Worm (Caenorhabditis elegans) whole organism, young adult: ENCODE data around the gene M01B2.8.

ENCODE experiments used
- F10E7.11 ChIP-seq: sonication (generic microtip); optimal IDR thresholded peaks from 2 replicates; lab custom pipeline; 2017; ENCODE audit warnings: mild to moderate bottlenecking, missing genetic modification characterization, moderate library complexity, missing compliant biosample characterization
- F52B5.7 ChIP-seq: sonication (generic microtip); optimal IDR thresholded peaks from 2 replicates; lab custom pipeline; 2016; ENCODE audit warnings: mild to moderate bottlenecking, missing genetic modification characterization, missing compliant biosample characterization
- F57C9.4 ChIP-seq: sonication (generic microtip); optimal IDR thresholded peaks from 2 replicates; lab custom pipeline; 2017; ENCODE audit warnings: mild to moderate bottlenecking, missing genetic modification characterization, missing compliant biosample characterization
- K11D2.4 ChIP-seq: fragments of 200-800 bp; sonication (Bioruptor generic); IDR thresholded peaks from 2 replicates; pipeline ENCODE4 v1.3.6; 2022; ENCODE audit warnings: missing genetic modification reagents, missing genetic modification characterization, missing compliant biosample characterization
- T07F8.4 ChIP-seq: sonication (generic microtip); optimal IDR thresholded peaks from 2 replicates; lab custom pipeline; 2016; ENCODE audit warnings: mild to moderate bottlenecking, missing genetic modification characterization, moderate library complexity, missing compliant biosample characterization
- ama-1 ChIP-seq, 3 experiments: fragments of 150-350 bp in 1 of 3; sonication (generic microtip) in 2 of 3; optimal IDR thresholded peaks; 2 replicates each; lab custom pipeline; 2014 to 2018; ENCODE audit warnings: missing biosample characterization in 2 of 3, missing genetic modification characterization in 2 of 3, missing genetic modification reagents in 2 of 3
- mcd-1 ChIP-seq: fragments of 200-800 bp; sonication (Bioruptor generic); IDR thresholded peaks from 2 replicates; pipeline ENCODE4 v1.3.6; 2022; ENCODE audit warnings: missing genetic modification reagents, missing genetic modification characterization, missing compliant biosample characterization
- tbp1 ChIP-seq: fragments of 200-800 bp; sonication (Bioruptor generic); optimal IDR thresholded peaks from 2 replicates; lab custom pipeline; 2018; ENCODE audit warnings: mild to moderate bottlenecking, missing genetic modification characterization, missing compliant biosample characterization
- unc-62 ChIP-seq: fragments of 150-350 bp; optimal IDR thresholded peaks from 2 replicates; lab custom pipeline; 2014; ENCODE audit warnings: missing biosample characterization, missing genetic modification reagents, missing genetic modification characterization

DNA sequence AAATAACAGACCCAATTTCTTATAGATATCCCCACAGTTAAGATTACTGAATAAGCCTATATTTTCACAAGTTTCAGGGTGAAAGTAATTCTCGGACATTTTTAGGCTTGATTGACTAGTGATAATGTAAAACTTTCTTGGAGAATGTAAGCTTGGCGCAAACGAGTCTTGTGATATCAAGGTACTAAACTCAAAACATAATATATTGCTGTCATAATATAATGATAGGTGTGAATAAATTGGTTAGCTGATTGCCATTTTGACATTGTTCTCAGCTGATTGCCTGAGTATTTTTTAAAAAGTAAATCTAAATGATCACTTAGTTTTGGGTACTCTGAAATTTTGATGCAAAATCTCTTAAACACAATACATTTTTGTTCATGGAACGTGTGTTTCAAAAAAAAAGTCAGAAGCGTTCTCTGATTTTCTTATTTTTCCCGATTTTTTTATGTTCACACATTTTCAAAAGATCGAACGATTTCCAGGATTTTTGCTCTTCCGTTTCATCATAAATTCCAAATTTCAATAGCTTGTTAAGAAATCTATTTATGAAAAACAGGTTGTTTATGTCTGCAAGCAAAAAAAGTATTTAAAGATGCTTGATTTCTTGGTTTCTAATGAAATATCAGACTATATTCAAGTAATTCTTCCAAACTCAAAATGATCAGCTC, 21.4 kb downstream of the M01B2.8 start, which contains the start of the genes srw-19 and srx-51:
- TF ChIP-seq F57C9.4 (tag; lab: Kevin White, UChicago) (no peak), ama-1 (optimal IDR thresholded peaks at IDR 0.05; lab: Kevin White, UChicago) (no peak), ama-1 (GFP tag; optimal IDR thresholded peaks at IDR 0.05; lab: Kevin White, UChicago) (no peak), unc-62 (GFP tag; lab: Kevin White, UChicago) (no peak), tbp1 (GFP tag; lab: Kevin White, UChicago) (no peak), mcd-1 (GFP tag; lab: Robert Waterston, UW) (no peak), T07F8.4 (tag; lab: Kevin White, UChicago) (no peak), F10E7.11 (tag; lab: Kevin White, UChicago) (no peak), K11D2.4 (no peak), F52B5.7 (no peak)
